Worm (Caenorhabditis elegans): ENCODE data around the gene ZK666.14.
A peak's percentile ranks its signal among the peaks of the same experiment; 100 is the strongest.

Gene ZK666.14

ce11 chrII:10470159-10470558 lies 24.4 kb upstream of the ZK666.14 start, which contains the start of gene clec-143:
clec-143 (minus strand) TSS chrII:10470297.
- no peak for TF ChIP-seq pha-4 (tag; optimal IDR thresholded peaks at IDR 0.05)
- TF ChIP-seq nhr-80 (tag; optimal IDR thresholded peaks at IDR 0.05): peak; percentile 61

ce11 chrII:10471247-10471646 lies 23.3 kb upstream of the ZK666.14 start, which contains the start of gene ZK666.1:
ZK666.1 (minus strand) TSS chrII:10471347.
- no peak for TF ChIP-seq efl-1 (GFP tag; optimal IDR thresholded peaks at IDR 0.05)
- no peak for TF ChIP-seq sptf-2 (GFP tag; optimal IDR thresholded peaks at IDR 0.05)
- no peak for TF ChIP-seq F49E8.2 (tag; optimal IDR thresholded peaks at IDR 0.05; ENCODE audit: insufficient read depth)
- TF ChIP-seq hmg-20 (GFP tag; IDR thresholded peaks at IDR 0.05): no peak
- no peak for TF ChIP-seq pha-4 (tag; optimal IDR thresholded peaks at IDR 0.05)
- TF ChIP-seq akir-1 (GFP tag; optimal IDR thresholded peaks at IDR 0.05): no peak
- no peak for TF ChIP-seq tbp1 (GFP tag; optimal IDR thresholded peaks at IDR 0.05)

- no peak for TF ChIP-seq dpl-1 (GFP tag; optimal IDR thresholded peaks at IDR 0.05)
- no peak for TF ChIP-seq pbrm-1 (GFP tag; IDR thresholded peaks at IDR 0.05)
- no peak for TF ChIP-seq xnd-1 (tag; optimal IDR thresholded peaks at IDR 0.05)
- no peak for TF ChIP-seq egl-44 (GFP tag; IDR thresholded peaks at IDR 0.05)
- TF ChIP-seq lsl-1 (GFP tag; optimal IDR thresholded peaks at IDR 0.05): no peak
- no peak for TF ChIP-seq hlh-12 (tag; optimal IDR thresholded peaks at IDR 0.05)
- TF ChIP-seq mel-28 (tag; optimal IDR thresholded peaks at IDR 0.05; ENCODE audit: borderline replicate concordance): no peak
- no peak for TF ChIP-seq lsy-27 (tag; optimal IDR thresholded peaks at IDR 0.05; ENCODE audit: borderline replicate concordance, insufficient read depth)
- no peak for TF ChIP-seq egrh-3 (GFP tag; IDR thresholded peaks at IDR 0.05)
- TF ChIP-seq aptf-3 (GFP tag; IDR thresholded peaks at IDR 0.05): no peak
- TF ChIP-seq ztf-26 (tag; optimal IDR thresholded peaks at IDR 0.05): no peak
- TF ChIP-seq ZK185.1 (tag; optimal IDR thresholded peaks at IDR 0.05; ENCODE audit: poor library complexity, severe bottlenecking): no peak
- TF ChIP-seq sea-2 (GFP tag; IDR thresholded peaks at IDR 0.05): no peak
Observed at ce11 chrII:10471790-10472189, 22.8 kb upstream of the ZK666.14 start, which contains the start of gene ZK666.2. ZK666.2 (minus strand) TSS chrII:10471890.

ce11 chrII:10476039-10476438 lies 18.5 kb upstream of the ZK666.14 start, which contains the start of gene clec-58:
clec-58 (minus strand) TSS chrII:10476139.
- no peak for TF ChIP-seq ztf-3 (GFP tag; optimal IDR thresholded peaks at IDR 0.05)
- TF ChIP-seq ceh-100 (GFP tag; IDR thresholded peaks at IDR 0.05): no peak
- TF ChIP-seq ets-4 (GFP tag; optimal IDR thresholded peaks at IDR 0.05): no peak
- TF ChIP-seq pha-4 (tag; optimal IDR thresholded peaks at IDR 0.05): no peak
- TF ChIP-seq egl-18 (GFP tag; IDR thresholded peaks at IDR 0.05): no peak
- TF ChIP-seq madf-6 (GFP tag; IDR thresholded peaks at IDR 0.05): no peak
- no peak for TF ChIP-seq B0035.1 (tag; optimal IDR thresholded peaks at IDR 0.05)
- TF ChIP-seq T07F8.4 (tag; optimal IDR thresholded peaks at IDR 0.05): no peak
- TF ChIP-seq dox-1 (GFP tag; IDR thresholded peaks at IDR 0.05): no peak
- no peak for TF ChIP-seq hmg-1.2 (GFP tag; IDR thresholded peaks at IDR 0.05)
- no peak for TF ChIP-seq hlh-26 (GFP tag; conservative IDR thresholded peaks at IDR 0.05)
- TF ChIP-seq ztf-28 (GFP tag; IDR thresholded peaks at IDR 0.05): no peak

ce11 chrII:10476959-10477358 lies 17.6 kb upstream of the ZK666.14 start, which contains the start of gene ZK666.4:
ZK666.4 (plus strand) TSS chrII:10477259.
- no peak for TF ChIP-seq F10E7.11 (tag; optimal IDR thresholded peaks at IDR 0.05)

Data from whole organism, young adult.